Worm (Caenorhabditis elegans) whole organism, late embryonic: Measurements from ENCODE around the gene F59A6.3.

Source experiments
- T23F11.4 ChIP-seq: fragments of 200-800 bp; sonication (Bioruptor generic); optimal IDR thresholded peaks from 2 replicates; lab custom pipeline; 2018; ENCODE audit warnings: mild to moderate bottlenecking, missing genetic modification characterization, missing compliant biosample characterization
- ahr-1 ChIP-seq: sonication (generic microtip); optimal IDR thresholded peaks from 2 replicates; lab custom pipeline; 2016; ENCODE audit warnings: missing genetic modification characterization, missing compliant biosample characterization
- ceh-18 ChIP-seq: sonication (generic microtip); optimal IDR thresholded peaks from 2 replicates; lab custom pipeline; 2016; ENCODE audit warnings: missing genetic modification characterization, missing compliant biosample characterization
- ceh-19 ChIP-seq: fragments of 200-800 bp; sonication (Bioruptor generic); optimal IDR thresholded peaks from 2 replicates; lab custom pipeline; 2018; ENCODE audit warnings: mild to moderate bottlenecking, missing genetic modification characterization, missing compliant biosample characterization
- ceh-24 ChIP-seq: sonication (generic microtip); optimal IDR thresholded peaks from 2 replicates; lab custom pipeline; 2016; ENCODE audit warnings: mild to moderate bottlenecking, missing genetic modification characterization, missing compliant biosample characterization
- ceh-30 ChIP-seq: fragments of 150-350 bp; optimal IDR thresholded peaks from 2 replicates; lab custom pipeline; 2014; ENCODE audit warnings: missing biosample characterization, missing genetic modification characterization
- ceh-31 ChIP-seq: sonication (generic microtip); optimal IDR thresholded peaks from 2 replicates; lab custom pipeline; 2016; ENCODE audit warnings: missing genetic modification characterization, missing compliant biosample characterization
- ceh-34 ChIP-seq: sonication (generic microtip); optimal IDR thresholded peaks from 2 replicates; lab custom pipeline; 2016; ENCODE audit warnings: mild to moderate bottlenecking, missing genetic modification characterization, missing compliant biosample characterization
- che-1 ChIP-seq: sonication (generic microtip); optimal IDR thresholded peaks from 2 replicates; lab custom pipeline; 2016; ENCODE audit warnings: mild to moderate bottlenecking, missing genetic modification characterization, missing compliant biosample characterization
- dmd-4 ChIP-seq: sonication (generic microtip); optimal IDR thresholded peaks from 2 replicates; lab custom pipeline; 2016; ENCODE audit warnings: borderline replicate concordance, missing genetic modification characterization, missing compliant biosample characterization
- elt-2 ChIP-seq: sonication (generic microtip); optimal IDR thresholded peaks from 2 replicates; lab custom pipeline; 2016; ENCODE audit warnings: missing genetic modification reagents, missing genetic modification characterization, missing compliant biosample characterization
- elt-4 ChIP-seq: sonication (generic microtip); optimal IDR thresholded peaks from 2 replicates; lab custom pipeline; 2016; ENCODE audit warnings: missing genetic modification characterization, missing compliant biosample characterization
- fax-1 ChIP-seq: sonication (generic microtip); optimal IDR thresholded peaks from 2 replicates; lab custom pipeline; 2016; ENCODE audit warnings: missing genotype, missing genetic modification characterization, missing compliant biosample characterization
- fkh-10 ChIP-seq: fragments of 150-350 bp; optimal IDR thresholded peaks from 2 replicates; lab custom pipeline; 2014; ENCODE audit warnings: missing biosample characterization, missing genetic modification reagents, missing genetic modification characterization
- fkh-6 ChIP-seq: sonication (generic microtip); optimal IDR thresholded peaks from 2 replicates; lab custom pipeline; 2016; ENCODE audit warnings: missing genetic modification characterization, missing compliant biosample characterization
- hlh-13 ChIP-seq: fragments of 200-800 bp; sonication (Bioruptor generic); optimal IDR thresholded peaks from 2 replicates; lab custom pipeline; 2018; ENCODE audit warnings: mild to moderate bottlenecking, missing genetic modification characterization, missing compliant biosample characterization
- hlh-15 ChIP-seq: sonication (generic microtip); optimal IDR thresholded peaks from 2 replicates; lab custom pipeline; 2016; ENCODE audit warnings: missing genetic modification characterization, missing compliant biosample characterization
- hlh-30 ChIP-seq: sonication (generic microtip); optimal IDR thresholded peaks from 2 replicates; lab custom pipeline; 2017; ENCODE audit warnings: antibody characterized with exemption, missing genetic modification characterization, missing compliant biosample characterization; ENCODE audit not compliant: insufficient read depth
- hlh-8 ChIP-seq: sonication (generic microtip); optimal IDR thresholded peaks from 2 replicates; lab custom pipeline; 2016; ENCODE audit warnings: missing genotype, missing genetic modification characterization, missing compliant biosample characterization
- lim-6 ChIP-seq: sonication (generic microtip); optimal IDR thresholded peaks from 2 replicates; lab custom pipeline; 2016; ENCODE audit warnings: missing genetic modification characterization, missing compliant biosample characterization
- madf-2 ChIP-seq: sonication (generic microtip); optimal IDR thresholded peaks from 2 replicates; lab custom pipeline; 2017; ENCODE audit warnings: missing genetic modification characterization, missing compliant biosample characterization
- nfya-1 ChIP-seq: sonication (generic microtip); optimal IDR thresholded peaks from 2 replicates; lab custom pipeline; 2017; ENCODE audit warnings: missing genetic modification characterization, mild to moderate bottlenecking, missing compliant biosample characterization, antibody characterized with exemption, moderate library complexity
- nhr-232 ChIP-seq: sonication (generic microtip); optimal IDR thresholded peaks from 2 replicates; lab custom pipeline; 2016; ENCODE audit warnings: missing genetic modification characterization, missing compliant biosample characterization
- pat-9 ChIP-seq: fragments of 200-800 bp; sonication (Bioruptor generic); optimal IDR thresholded peaks from 2 replicates; lab custom pipeline; 2018; ENCODE audit warnings: mild to moderate bottlenecking, missing genetic modification characterization, moderate library complexity, missing compliant biosample characterization
- pax-1 ChIP-seq: fragments of 150-350 bp; optimal IDR thresholded peaks from 2 replicates; lab custom pipeline; 2014; ENCODE audit warnings: missing biosample characterization, missing genetic modification characterization
- pha-2 ChIP-seq: sonication (generic microtip); optimal IDR thresholded peaks from 2 replicates; lab custom pipeline; 2017; ENCODE audit warnings: mild to moderate bottlenecking, missing genetic modification characterization, missing compliant biosample characterization
- rnt-1 ChIP-seq: sonication (generic microtip); optimal IDR thresholded peaks from 2 replicates; lab custom pipeline; 2016; ENCODE audit warnings: missing genetic modification characterization, missing compliant biosample characterization
- sox-4 ChIP-seq: sonication (generic microtip); optimal IDR thresholded peaks from 2 replicates; lab custom pipeline; 2017; ENCODE audit warnings: mild to moderate bottlenecking, missing genetic modification characterization, inconsistent platforms, missing compliant biosample characterization
- tbx-2 ChIP-seq: sonication (generic microtip); optimal IDR thresholded peaks from 2 replicates; lab custom pipeline; 2016; ENCODE audit warnings: missing genetic modification characterization, missing compliant biosample characterization
- unc-3 ChIP-seq, 2 experiments: fragments of 200-800 bp in 1 of 2; sonication (Bioruptor generic) in 1 of 2; sonication (generic microtip) in 1 of 2; conservative IDR thresholded peaks in 1 of 2; optimal IDR thresholded peaks in 1 of 2; 2 replicates each; pipeline versions ENCODE4 v1.3.6 to Lab custom; 2016 to 2022; ENCODE audit warnings: missing compliant biosample characterization in 2 of 2, missing genetic modification characterization in 2 of 2, missing genetic modification reagents in 1 of 2
- unc-42 ChIP-seq: sonication (generic microtip); optimal IDR thresholded peaks from 2 replicates; lab custom pipeline; 2016; ENCODE audit warnings: missing genotype, missing genetic modification characterization, missing compliant biosample characterization
- unc-86 ChIP-seq: sonication (generic microtip); optimal IDR thresholded peaks from 2 replicates; lab custom pipeline; 2016; ENCODE audit warnings: missing genetic modification characterization, missing compliant biosample characterization
- zip-5 ChIP-seq: sonication (generic microtip); optimal IDR thresholded peaks from 2 replicates; lab custom pipeline; 2016; ENCODE audit warnings: missing genetic modification characterization, missing compliant biosample characterization
- ztf-16 ChIP-seq: sonication (generic microtip); optimal IDR thresholded peaks from 2 replicates; lab custom pipeline; 2017; ENCODE audit warnings: missing genetic modification characterization, missing compliant biosample characterization

F59A6.3 gene

ce11 chrII:5046209-5047200, 38.4 kb downstream of the F59A6.3 start:
- no peak for TF ChIP-seq ceh-34 (tag; lab: Kevin White, UChicago)
- peak; percentile 22 for TF ChIP-seq unc-42 (tag; lab: Kevin White, UChicago)

ce11 chrII:5047279-5047678, 39.1 kb downstream of the F59A6.3 start:
- TF ChIP-seq pat-9 (tag; lab: Kevin White, UChicago), result no peak
- peak; percentile 74 for TF ChIP-seq elt-2 (tag; lab: Kevin White, UChicago)
- TF ChIP-seq madf-2, result no peak
- no peak for TF ChIP-seq hlh-30 (tag; lab: Kevin White, UChicago)
- no peak for TF ChIP-seq tbx-2
- TF ChIP-seq ceh-34 (tag; lab: Kevin White, UChicago), result no peak
- no peak for TF ChIP-seq fkh-6 (tag; lab: Kevin White, UChicago)
- TF ChIP-seq ceh-18 (tag; lab: Kevin White, UChicago), result no peak
- TF ChIP-seq dmd-4 (tag; lab: Kevin White, UChicago), result no peak
- no peak for TF ChIP-seq elt-4
- no peak for TF ChIP-seq ceh-31 (tag; lab: Kevin White, UChicago)
- peak; percentile 24 for TF ChIP-seq nfya-1
- TF ChIP-seq ztf-16 (tag; lab: Kevin White, UChicago), result no peak
- TF ChIP-seq lim-6, result no peak

- TF ChIP-seq unc-86 (tag; lab: Kevin White, UChicago), result no peak
- TF ChIP-seq ceh-31 (tag; lab: Kevin White, UChicago), result peak; percentile 18
These were observed 40.2 kb downstream of the F59A6.3 start for ce11 chrII:5048185-5048795.

ce11 chrII:5049249-5049648, 41.1 kb downstream of the F59A6.3 start:
- TF ChIP-seq sox-4 (tag; lab: Kevin White, UChicago), result no peak
- TF ChIP-seq che-1 (tag; lab: Kevin White, UChicago), result no peak
- TF ChIP-seq pax-1 (tag; lab: Kevin White, UChicago), result no peak
- TF ChIP-seq rnt-1, result no peak
- no peak for TF ChIP-seq madf-2
- no peak for TF ChIP-seq lim-6
- TF ChIP-seq T23F11.4 (GFP tag; lab: Kevin White, UChicago), result no peak
- no peak for TF ChIP-seq unc-3 (GFP tag; conservative IDR thresholded peaks at IDR 0.05; lab: Robert Waterston, UW)
- no peak for TF ChIP-seq unc-3 (tag; optimal IDR thresholded peaks at IDR 0.05; lab: Kevin White, UChicago)
- TF ChIP-seq elt-2 (tag; lab: Kevin White, UChicago), result no peak
- no peak for TF ChIP-seq ceh-19 (GFP tag; lab: Kevin White, UChicago)
- TF ChIP-seq fax-1 (tag; lab: Kevin White, UChicago), result no peak
- no peak for TF ChIP-seq pat-9 (tag; lab: Kevin White, UChicago)
- TF ChIP-seq hlh-15 (tag; lab: Kevin White, UChicago), result no peak
- no peak for TF ChIP-seq hlh-8 (tag; lab: Kevin White, UChicago)
- TF ChIP-seq fkh-6 (tag; lab: Kevin White, UChicago), result no peak
- TF ChIP-seq elt-4, result no peak
- no peak for TF ChIP-seq hlh-13
- no peak for TF ChIP-seq pha-2 (tag; lab: Kevin White, UChicago)
- no peak for TF ChIP-seq ahr-1 (tag; lab: Kevin White, UChicago)
- TF ChIP-seq fkh-10 (GFP tag; lab: Kevin White, UChicago), result no peak

ce11 chrII:5049865-5050342, 41.8 kb downstream of the F59A6.3 start, which contains the start of gene F33G12.6:
F33G12.6 (plus strand) TSS chrII:5049915.
- TF ChIP-seq ceh-19 (GFP tag; lab: Kevin White, UChicago) (no peak), ceh-30 (tag; lab: Kevin White, UChicago) (no peak), zip-5 (tag; lab: Kevin White, UChicago) (no peak), nhr-232 (tag; lab: Kevin White, UChicago) (no peak), pax-1 (tag; lab: Kevin White, UChicago) (no peak), fax-1 (tag; lab: Kevin White, UChicago) (no peak), ceh-18 (tag; lab: Kevin White, UChicago) (no peak), elt-2 (tag; lab: Kevin White, UChicago) (no peak), ceh-24 (tag; lab: Kevin White, UChicago) (no peak)
